Worm (Caenorhabditis elegans) whole organism, midembryonic: Measurements from ENCODE around the gene strm-1.

Source experiments
- T22C8.4 ChIP-seq: fragments of 200-800 bp; sonication (Bioruptor generic); IDR thresholded peaks from 2 replicates; pipeline ENCODE4 v1.3.6; 2022; ENCODE audit warnings: missing genetic modification characterization, missing compliant biosample characterization
- cog-1 ChIP-seq: sonication (generic microtip); optimal IDR thresholded peaks from 2 replicates; lab custom pipeline; 2016; ENCODE audit warnings: missing genetic modification characterization, missing compliant biosample characterization
- flt-1 ChIP-seq: fragments of 200-800 bp; sonication (Bioruptor generic); IDR thresholded peaks from 2 replicates; pipeline ENCODE4 v1.3.6; 2022; ENCODE audit warnings: missing genetic modification characterization, missing compliant biosample characterization
- klf-2 ChIP-seq: fragments of 200-800 bp; sonication (Bioruptor generic); conservative IDR thresholded peaks from 2 replicates; pipeline ENCODE4 v1.3.6; 2022; ENCODE audit warnings: missing genetic modification reagents, missing genetic modification characterization, missing compliant biosample characterization
- med-1 ChIP-seq: sonication (generic microtip); optimal IDR thresholded peaks from 2 replicates; lab custom pipeline; 2017; ENCODE audit warnings: missing genetic modification characterization, mild to moderate bottlenecking, missing compliant biosample characterization, antibody characterized with exemption, missing genetic modification reagents; ENCODE audit not compliant: insufficient read depth
- ref-1 ChIP-seq: fragments of 200-800 bp; sonication (Bioruptor generic); conservative IDR thresholded peaks from 2 replicates; pipeline ENCODE4 v1.3.6; 2022; ENCODE audit warnings: missing genetic modification reagents, missing genetic modification characterization, missing compliant biosample characterization
- ztf-23 ChIP-seq: fragments of 200-800 bp; sonication (Bioruptor generic); IDR thresholded peaks from 2 replicates; pipeline ENCODE4 v1.3.6; 2022; ENCODE audit warnings: missing genetic modification reagents, missing genetic modification characterization, missing compliant biosample characterization
- ztf-29 ChIP-seq: fragments of 200-800 bp; sonication (Bioruptor generic); IDR thresholded peaks from 2 replicates; pipeline ENCODE4 v1.3.6; 2022; ENCODE audit warnings: missing genetic modification reagents, missing genetic modification characterization, missing compliant biosample characterization

ce11 chrIII:2418159-2418658, 16.3 kb downstream of the strm-1 start, which contains the start of the genes W04B5.5 and W04B5.3:
- TF ChIP-seq flt-1 (no peak), ztf-29 (no peak), T22C8.4 (GFP tag; lab: Robert Waterston, UW) (no peak), med-1 (GFP tag; lab: Kevin White, UChicago) (no peak), ref-1 (no peak), cog-1 (tag; lab: Kevin White, UChicago) (no peak), ztf-23 (GFP tag; lab: Robert Waterston, UW) (no peak), klf-2 (GFP tag; lab: Robert Waterston, UW) (no peak)
